Fruit fly (Drosophila melanogaster): ENCODE measurements around the gene CG13460.
A peak's percentile ranks its signal among the peaks of the same experiment; 100 is the strongest.

The CG13460 gene

DNA sequence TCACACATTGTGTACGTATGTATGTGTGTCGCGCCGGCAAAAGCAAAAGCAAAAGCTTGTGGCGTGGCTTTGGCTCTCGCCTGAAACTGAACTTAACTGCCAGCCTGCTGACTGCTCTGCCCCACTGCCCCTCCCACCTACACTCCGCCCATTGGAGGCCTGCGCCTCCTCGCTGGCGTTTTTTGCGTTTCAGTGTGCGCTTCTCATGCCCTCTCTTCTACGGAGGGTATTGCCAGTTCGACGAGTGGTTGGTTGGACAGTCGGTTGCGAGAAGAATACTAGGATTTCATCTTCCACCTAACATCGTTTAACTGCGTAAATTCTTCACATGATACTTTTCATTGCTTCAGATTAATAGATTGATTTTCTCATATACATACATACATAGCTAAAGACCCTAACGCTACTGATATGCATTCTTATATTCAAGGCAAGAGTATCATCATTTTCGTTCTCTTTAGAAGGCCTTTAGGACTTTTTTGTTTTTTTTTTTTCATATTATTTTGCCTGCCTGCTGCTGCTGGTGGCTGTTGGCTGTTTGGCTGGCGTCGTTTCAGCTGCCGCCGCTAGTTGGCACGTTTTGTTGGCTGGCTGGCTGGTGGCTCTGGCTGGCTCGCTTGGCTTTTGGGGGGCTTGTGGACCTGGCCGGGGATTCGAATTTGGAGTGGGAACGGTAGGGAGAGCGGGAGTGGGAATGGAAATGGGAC, 43.5 kb upstream of the CG13460 start (continued):
- no peak for TF ChIP-seq kni (GFP tag; optimal IDR thresholded peaks at IDR 0.05)
- no peak for TF ChIP-seq nerfin-2 (GFP tag; IDR thresholded peaks at IDR 0.05; ENCODE audit: partially characterized antibody)
- TF ChIP-seq Neu2 (GFP tag; optimal IDR thresholded peaks at IDR 0.05; ENCODE audit: borderline replicate concordance): no peak
- peak; percentile 37 for TF ChIP-seq CG8924 (tag; optimal IDR thresholded peaks at IDR 0.05)
- peak; percentile 32 for TF ChIP-seq luna (GFP tag; optimal IDR thresholded peaks at IDR 0.05)
- no peak for TF ChIP-seq amos (GFP tag; IDR thresholded peaks at IDR 0.05; ENCODE audit: partially characterized antibody)
- peak; percentile 52 for TF ChIP-seq CG9215 (GFP tag; IDR thresholded peaks at IDR 0.05)
- no peak for TF ChIP-seq inv (GFP tag; IDR thresholded peaks at IDR 0.05; ENCODE audit: partially characterized antibody)
- no peak for TF ChIP-seq cas (GFP tag; IDR thresholded peaks at IDR 0.05)
- peak; percentile 62 for TF ChIP-seq CG3847 (GFP tag; IDR thresholded peaks at IDR 0.05)
- peak; percentile 38 for TF ChIP-seq Dip3 (GFP tag; optimal IDR thresholded peaks at IDR 0.05)
- TF ChIP-seq Rx (GFP tag; IDR thresholded peaks at IDR 0.05): 0 out of 2 replicates have a peak, but pooled peaks have one; percentile 44
- TF ChIP-seq CG8359 (GFP tag; optimal IDR thresholded peaks at IDR 0.05; ENCODE audit: borderline replicate concordance): no peak
- TF ChIP-seq maf-S (GFP tag; optimal IDR thresholded peaks at IDR 0.05): peak; percentile 1
- TF ChIP-seq CG4282 (GFP tag; optimal IDR thresholded peaks at IDR 0.05): no peak
- no peak for TF ChIP-seq CG4617 (GFP tag; optimal IDR thresholded peaks at IDR 0.05; ENCODE audit: borderline replicate concordance)
- TF ChIP-seq Rfx (GFP tag; IDR thresholded peaks at IDR 0.05): peak; percentile 65
- peak; percentile 56 for TF ChIP-seq peb (GFP tag; IDR thresholded peaks at IDR 0.05)
- peak; percentile 60 for TF ChIP-seq NK7.1 (GFP tag; optimal IDR thresholded peaks at IDR 0.05)
- TF ChIP-seq klu (GFP tag; IDR thresholded peaks at IDR 0.05): peak; percentile 62; the same call in 1 of the 2 replicates
- peak; percentile 18 for TF ChIP-seq Side (GFP tag; optimal IDR thresholded peaks at IDR 0.05)
- peak; percentile 48 for TF ChIP-seq Mes4 (GFP tag; optimal IDR thresholded peaks at IDR 0.05)
- TF ChIP-seq CG8281 (tag; optimal IDR thresholded peaks at IDR 0.05): peak; percentile 17
- TF ChIP-seq CG7357 (GFP tag; IDR thresholded peaks at IDR 0.05): peak; percentile 14; the same call in 1 of the 3 replicates
- peak; percentile 72 for TF ChIP-seq Antp (GFP tag; optimal IDR thresholded peaks at IDR 0.05)
- TF ChIP-seq hbn (GFP tag; IDR thresholded peaks at IDR 0.05; ENCODE audit: partially characterized antibody): no peak; the same call in 1 of the 2 replicates
- no peak for TF ChIP-seq CG10959 (GFP tag; IDR thresholded peaks at IDR 0.05)
- TF ChIP-seq trh (GFP tag; optimal IDR thresholded peaks at IDR 0.05): peak; percentile 30
- TF ChIP-seq sim (GFP tag; IDR thresholded peaks at IDR 0.05): no peak
- TF ChIP-seq CG9437 (GFP tag; optimal IDR thresholded peaks at IDR 0.05): peak; percentile 32
- TF ChIP-seq Mad (GFP tag; optimal IDR thresholded peaks at IDR 0.05): peak; percentile 42
- TF ChIP-seq CHES-1-like (GFP tag; optimal IDR thresholded peaks at IDR 0.05): peak; percentile 70
- no peak for TF ChIP-seq kah (GFP tag; optimal IDR thresholded peaks at IDR 0.05)
- peak; percentile 3 for TF ChIP-seq salm (tag; optimal IDR thresholded peaks at IDR 0.05)
- TF ChIP-seq CG10565 (GFP tag; optimal IDR thresholded peaks at IDR 0.05): no peak
- TF ChIP-seq CG11456 (GFP tag; IDR thresholded peaks at IDR 0.05): no peak; the same call in 2 of the 3 replicates
- TF ChIP-seq ab (GFP tag; optimal IDR thresholded peaks at IDR 0.05): no peak
- peak; percentile 60 for TF ChIP-seq slbo (GFP tag; IDR thresholded peaks at IDR 0.05)
- no peak for TF ChIP-seq br (optimal IDR thresholded peaks at IDR 0.05)
- peak; percentile 27 for TF ChIP-seq CG8388 (GFP tag; optimal IDR thresholded peaks at IDR 0.05)
- TF ChIP-seq zfh1 (GFP tag; IDR thresholded peaks at IDR 0.05): no peak; the same call in 2 of the 3 replicates
- TF ChIP-seq ttk (GFP tag; IDR thresholded peaks at IDR 0.05): no peak
- TF ChIP-seq tup (GFP tag; optimal IDR thresholded peaks at IDR 0.05): no peak
- no peak for TF ChIP-seq dati (GFP tag; IDR thresholded peaks at IDR 0.05)
- TF ChIP-seq dmrt99B (tag; optimal IDR thresholded peaks at IDR 0.05): peak; percentile 70
- no peak for TF ChIP-seq dan (GFP tag; IDR thresholded peaks at IDR 0.05)
- TF ChIP-seq Fer3 (tag; optimal IDR thresholded peaks at IDR 0.05): peak; percentile 42
- no peak for TF ChIP-seq Dfd (GFP tag; optimal IDR thresholded peaks at IDR 0.05)
- peak; percentile 48 for TF ChIP-seq Xrp1 (GFP tag; IDR thresholded peaks at IDR 0.05)
- TF ChIP-seq Ravus (GFP tag; IDR thresholded peaks at IDR 0.05): no peak
- TF ChIP-seq E2f2 (GFP tag; IDR thresholded peaks at IDR 0.05): peak; percentile 33
